Fruit fly (Drosophila melanogaster): ENCODE results near the gene Mcr.

The Mcr gene

DNA sequence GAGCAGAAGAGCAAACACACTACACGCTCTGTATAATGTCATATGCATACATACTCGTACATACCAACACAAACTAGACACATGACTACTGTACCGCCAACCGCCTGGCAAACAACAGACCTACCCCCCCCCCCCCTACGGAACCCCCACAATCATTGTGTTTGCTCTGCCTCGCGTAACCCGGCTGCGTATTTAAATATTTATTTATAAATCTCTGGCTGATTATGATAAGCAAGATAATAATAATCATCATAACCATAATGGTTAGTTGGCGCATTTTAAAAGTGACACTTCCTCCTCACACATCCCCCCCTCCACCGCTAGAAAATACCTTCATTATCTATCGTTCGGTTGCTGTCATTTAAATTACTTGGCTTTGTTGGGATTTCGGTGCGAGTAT is 14.7 kb upstream of the Mcr start (continued):
- TF ChIP-seq GATAe (GFP tag; conservative IDR thresholded peaks at IDR 0.05), result no peak
- 0 out of 3 replicates have a peak, but pooled peaks have one; percentile 20 for TF ChIP-seq gce (GFP tag; IDR thresholded peaks at IDR 0.05)
- no peak for TF ChIP-seq tgo (GFP tag; IDR thresholded peaks at IDR 0.05)
- no peak for TF ChIP-seq CG4730 (GFP tag; IDR thresholded peaks at IDR 0.05)
- no peak for TF ChIP-seq Dp (GFP tag; optimal IDR thresholded peaks at IDR 0.05)
- peak; percentile 17 for TF ChIP-seq CG8359 (GFP tag; optimal IDR thresholded peaks at IDR 0.05; ENCODE audit: borderline replicate concordance)
- no peak for TF ChIP-seq sisA (GFP tag; IDR thresholded peaks at IDR 0.05)
- TF ChIP-seq CG13123 (GFP tag; optimal IDR thresholded peaks at IDR 0.05), result no peak
- TF ChIP-seq ATbp (GFP tag; optimal IDR thresholded peaks at IDR 0.05), result peak; percentile 67
- TF ChIP-seq CG15696 (tag; optimal IDR thresholded peaks at IDR 0.05), result peak; percentile 61
- TF ChIP-seq lab (GFP tag; optimal IDR thresholded peaks at IDR 0.05), result peak; percentile 90
- no peak for TF ChIP-seq NK7.1 (GFP tag; optimal IDR thresholded peaks at IDR 0.05)
- no peak for TF ChIP-seq btn (GFP tag; optimal IDR thresholded peaks at IDR 0.05)
- TF ChIP-seq grn (GFP tag; optimal IDR thresholded peaks at IDR 0.05), result peak; percentile 64
- TF ChIP-seq D (optimal IDR thresholded peaks at IDR 0.05), result no peak
- peak; percentile 28 for TF ChIP-seq D (GFP tag; optimal IDR thresholded peaks at IDR 0.05)
- no peak for TF ChIP-seq CG13624 (GFP tag; optimal IDR thresholded peaks at IDR 0.05)
- TF ChIP-seq ERR (GFP tag; optimal IDR thresholded peaks at IDR 0.05), result no peak
- TF ChIP-seq Jarid2 (GFP tag; optimal IDR thresholded peaks at IDR 0.05), result peak; percentile 39
- no peak for TF ChIP-seq sc (optimal IDR thresholded peaks at IDR 0.05)
- TF ChIP-seq sc (GFP tag; optimal IDR thresholded peaks at IDR 0.05), result no peak
- TF ChIP-seq CG9727 (GFP tag; optimal IDR thresholded peaks at IDR 0.05), result peak; percentile 63
- no peak for TF ChIP-seq hbn (GFP tag; IDR thresholded peaks at IDR 0.05; ENCODE audit: partially characterized antibody)
- no peak for TF ChIP-seq wor (GFP tag; IDR thresholded peaks at IDR 0.05)
- peak; percentile 25 for TF ChIP-seq Nf-YC (tag; optimal IDR thresholded peaks at IDR 0.05)
- peak; percentile 69 for TF ChIP-seq Meics (GFP tag; optimal IDR thresholded peaks at IDR 0.05)
- TF ChIP-seq pan (optimal IDR thresholded peaks at IDR 0.05), result no peak
- TF ChIP-seq pan (GFP tag; optimal IDR thresholded peaks at IDR 0.05 in 1 of 2, IDR thresholded peaks at IDR 0.05 in 1 of 2), result no peak
- no peak for TF ChIP-seq bab2 (GFP tag; optimal IDR thresholded peaks at IDR 0.05)
- no peak for TF ChIP-seq CG32532 (GFP tag; IDR thresholded peaks at IDR 0.05)
- peak; percentile 22; the same call in 1 of the 2 replicates for TF ChIP-seq Adf1 (GFP tag; IDR thresholded peaks at IDR 0.05)
- TF ChIP-seq usp (GFP tag; optimal IDR thresholded peaks at IDR 0.05), result no peak
- no peak for TF ChIP-seq ab (GFP tag; optimal IDR thresholded peaks at IDR 0.05)
- no peak for TF ChIP-seq unc-4 (GFP tag; IDR thresholded peaks at IDR 0.05; ENCODE audit: partially characterized antibody)
- no peak for TF ChIP-seq CG3847 (GFP tag; IDR thresholded peaks at IDR 0.05)
- TF ChIP-seq CG17829 (tag; optimal IDR thresholded peaks at IDR 0.05), result no peak
- TF ChIP-seq Vsx1 (GFP tag; optimal IDR thresholded peaks at IDR 0.05), result peak; percentile 68
- TF ChIP-seq crp (GFP tag; optimal IDR thresholded peaks at IDR 0.05), result no peak
- TF ChIP-seq CG11093 (GFP tag; IDR thresholded peaks at IDR 0.05), result no peak
- TF ChIP-seq wek (GFP tag; optimal IDR thresholded peaks at IDR 0.05), result peak; percentile 72
- TF ChIP-seq dysf (GFP tag; IDR thresholded peaks at IDR 0.05), result peak; percentile 44; the same call in 1 of the 3 replicates
- TF ChIP-seq Chrac-16 (GFP tag; optimal IDR thresholded peaks at IDR 0.05), result no peak
- no peak; the same call in 1 of the 2 replicates for TF ChIP-seq lmd (GFP tag; IDR thresholded peaks at IDR 0.05)
- TF ChIP-seq abd-A (tag; optimal IDR thresholded peaks at IDR 0.05), result peak; percentile 76
- TF ChIP-seq CG14710 (tag; optimal IDR thresholded peaks at IDR 0.05), result peak; percentile 21
- TF ChIP-seq CG34422 (GFP tag; IDR thresholded peaks at IDR 0.05), result 0 out of 3 replicates have a peak, but pooled peaks have one; percentile 36
- TF ChIP-seq Ets65A (GFP tag), result no peak
- no peak for TF ChIP-seq CG3163 (GFP tag; optimal IDR thresholded peaks at IDR 0.05)
- TF ChIP-seq Sry-β (GFP tag; optimal IDR thresholded peaks at IDR 0.05), result no peak
- TF ChIP-seq CG8924 (tag; optimal IDR thresholded peaks at IDR 0.05), result peak; percentile 45
- TF ChIP-seq YL-1 (GFP tag; optimal IDR thresholded peaks at IDR 0.05), result no peak
- no peak for TF ChIP-seq chif (GFP tag; optimal IDR thresholded peaks at IDR 0.05)
